Fruit fly (Drosophila melanogaster) whole organism, prepupa: ENCODE results near the gene pins.
A peak's percentile ranks its signal among the peaks of the same experiment; 100 is the strongest.

ENCODE experiments used
- Blimp-1 ChIP-seq: fragments of 200-800 bp; sonication (Bioruptor generic); optimal IDR thresholded peaks from 3 replicates; lab custom pipeline; 2017; ENCODE audit warnings: missing biosample characterization, missing genetic modification characterization, mild to moderate bottlenecking, moderate library complexity, missing genetic modification reagents
- CG10631 ChIP-seq: fragments of 200-800 bp; sonication (Bioruptor generic); optimal IDR thresholded peaks from 2 replicates; lab custom pipeline; 2016; ENCODE audit warnings: missing biosample characterization, missing genetic modification characterization
- CG10669 ChIP-seq: fragments of 200-800 bp; sonication (Bioruptor generic); optimal IDR thresholded peaks from 3 replicates; lab custom pipeline; 2018; ENCODE audit warnings: missing biosample characterization, mild to moderate bottlenecking, missing genetic modification characterization, moderate library complexity
- CG11294 ChIP-seq: fragments of 200-800 bp; sonication (Bioruptor generic); IDR thresholded peaks from 2 replicates; pipeline ENCODE4 v1.3.6; 2022; ENCODE audit warnings: missing biosample characterization, missing genetic modification characterization
- CG11762 ChIP-seq: fragments of 200-800 bp; sonication (Bioruptor generic); optimal IDR thresholded peaks from 3 replicates; lab custom pipeline; 2016; ENCODE audit warnings: missing biosample characterization, missing genetic modification characterization; ENCODE audit not compliant: insufficient read depth
- CG11902 ChIP-seq: fragments of 200-800 bp; sonication (Bioruptor generic); optimal IDR thresholded peaks from 3 replicates; lab custom pipeline; 2016; ENCODE audit warnings: missing biosample characterization, missing genetic modification characterization
- CG1621 ChIP-seq: fragments of 200-800 bp; sonication (Bioruptor generic); optimal IDR thresholded peaks from 3 replicates; lab custom pipeline; 2018; ENCODE audit warnings: missing biosample characterization, mild to moderate bottlenecking, missing genetic modification characterization
- CG3032 ChIP-seq: fragments of 200-800 bp; optimal IDR thresholded peaks from 2 replicates; lab custom pipeline; 2019; ENCODE audit warnings: missing biosample characterization, mild to moderate bottlenecking, missing genetic modification characterization, moderate library complexity
- CG32006 ChIP-seq: fragments of 200-800 bp; sonication (Bioruptor generic); optimal IDR thresholded peaks from 3 replicates; lab custom pipeline; 2017; ENCODE audit warnings: missing biosample characterization, mild to moderate bottlenecking, missing genetic modification characterization
- CG34406 ChIP-seq: fragments of 200-800 bp; sonication (Bioruptor generic); optimal IDR thresholded peaks from 3 replicates; lab custom pipeline; 2016; ENCODE audit warnings: missing biosample characterization, missing genetic modification characterization
- CG3919 ChIP-seq: fragments of 200-800 bp; sonication (Bioruptor generic); optimal IDR thresholded peaks from 3 replicates; lab custom pipeline; 2016; ENCODE audit warnings: missing biosample characterization, missing genetic modification characterization
- CG4318 ChIP-seq: fragments of 200-800 bp; sonication (Bioruptor generic); optimal IDR thresholded peaks from 3 replicates; lab custom pipeline; 2017; ENCODE audit warnings: missing biosample characterization, mild to moderate bottlenecking, missing genetic modification characterization
- CG6163 ChIP-seq: fragments of 200-800 bp; sonication (Bioruptor generic); IDR thresholded peaks from 3 replicates; pipeline ENCODE4 v1.3.6; 2022; ENCODE audit warnings: missing biosample characterization, missing genetic modification characterization
- CG6276 ChIP-seq: fragments of 200-800 bp; sonication (Bioruptor generic); optimal IDR thresholded peaks from 2 replicates; lab custom pipeline; 2017; ENCODE audit warnings: missing biosample characterization, mild to moderate bottlenecking, missing genetic modification characterization
- CG6792 ChIP-seq: fragments of 200-800 bp; sonication (Bioruptor generic); optimal IDR thresholded peaks from 3 replicates; lab custom pipeline; 2016; ENCODE audit warnings: missing biosample characterization, missing genetic modification characterization
- CG6854 ChIP-seq: fragments of 200-800 bp; sonication (Bioruptor generic); optimal IDR thresholded peaks from 2 replicates; lab custom pipeline; 2017; ENCODE audit warnings: missing biosample characterization, mild to moderate bottlenecking, missing genetic modification characterization
- CG7368 ChIP-seq: fragments of 200-800 bp; sonication (Bioruptor generic); optimal IDR thresholded peaks from 3 replicates; lab custom pipeline; 2016; ENCODE audit warnings: missing biosample characterization, missing genetic modification characterization
- CG8319 ChIP-seq: fragments of 200-800 bp; sonication (Bioruptor generic); optimal IDR thresholded peaks from 3 replicates; lab custom pipeline; 2016; ENCODE audit warnings: missing biosample characterization, missing genetic modification characterization
- CG8632 ChIP-seq: fragments of 200-800 bp; sonication (Bioruptor generic); optimal IDR thresholded peaks from 3 replicates; lab custom pipeline; 2016; ENCODE audit warnings: missing biosample characterization, missing genetic modification characterization
- CG9139 ChIP-seq: fragments of 200-800 bp; sonication (Bioruptor generic); optimal IDR thresholded peaks from 3 replicates; lab custom pipeline; 2017; ENCODE audit warnings: missing biosample characterization, mild to moderate bottlenecking, missing genetic modification characterization
- Eip75B ChIP-seq: fragments of 200-800 bp; sonication (Bioruptor generic); optimal IDR thresholded peaks from 3 replicates; lab custom pipeline; 2016; ENCODE audit warnings: missing biosample characterization, missing genetic modification characterization
- Eip93F ChIP-seq: fragments of 200-800 bp; sonication (Bioruptor generic); optimal IDR thresholded peaks from 2 replicates; lab custom pipeline; 2016; ENCODE audit warnings: missing biosample characterization, mild to moderate bottlenecking, missing genetic modification characterization
- Ets21C ChIP-seq: fragments of 200-800 bp; sonication (Bioruptor generic); optimal IDR thresholded peaks from 3 replicates; lab custom pipeline; 2016; ENCODE audit warnings: missing biosample characterization, missing genetic modification characterization
- Ets96B ChIP-seq: fragments of 200-800 bp; optimal IDR thresholded peaks from 2 replicates; lab custom pipeline; 2019; ENCODE audit warnings: missing biosample characterization, mild to moderate bottlenecking, missing genetic modification characterization, moderate library complexity
- Gug ChIP-seq: fragments of 200-800 bp; sonication (Bioruptor generic); IDR thresholded peaks from 2 replicates; pipeline ENCODE4 v1.3.6; 2022; ENCODE audit warnings: missing biosample characterization, missing genetic modification characterization
- Hr38 ChIP-seq: sonication (Bioruptor generic); optimal IDR thresholded peaks from 2 replicates; lab custom pipeline; 2016; ENCODE audit warnings: missing biosample characterization, missing genetic modification characterization
- Hr39 ChIP-seq: fragments of 200-800 bp; sonication (Bioruptor generic); optimal IDR thresholded peaks from 2 replicates; lab custom pipeline; 2016; ENCODE audit warnings: missing biosample characterization, missing genetic modification characterization
- Lpt ChIP-seq: fragments of 200-800 bp; sonication (Bioruptor generic); optimal IDR thresholded peaks from 3 replicates; lab custom pipeline; 2016; ENCODE audit warnings: missing biosample characterization, missing genetic modification characterization
- Met ChIP-seq: fragments of 200-800 bp; sonication (Bioruptor generic); optimal IDR thresholded peaks from 3 replicates; lab custom pipeline; 2016; ENCODE audit warnings: missing biosample characterization, missing genetic modification characterization
- OdsH ChIP-seq: fragments of 200-800 bp; sonication (Bioruptor generic); optimal IDR thresholded peaks from 3 replicates; lab custom pipeline; 2016; ENCODE audit warnings: missing biosample characterization, missing genetic modification characterization
- Smox ChIP-seq: fragments of 200-800 bp; sonication (Bioruptor generic); optimal IDR thresholded peaks from 3 replicates; lab custom pipeline; 2016; ENCODE audit warnings: missing biosample characterization, missing genetic modification characterization
- Sox102F ChIP-seq: fragments of 200-800 bp; sonication (Bioruptor generic); optimal IDR thresholded peaks from 2 replicates; lab custom pipeline; 2016; ENCODE audit warnings: missing biosample characterization, mild to moderate bottlenecking, missing genetic modification characterization
- Sox14 ChIP-seq: fragments of 200-800 bp; sonication (Bioruptor generic); optimal IDR thresholded peaks from 3 replicates; lab custom pipeline; 2016; ENCODE audit warnings: missing biosample characterization, missing genetic modification characterization
- Sox15 ChIP-seq: fragments of 200-800 bp; sonication (Bioruptor generic); optimal IDR thresholded peaks from 3 replicates; lab custom pipeline; 2016; ENCODE audit warnings: missing biosample characterization, missing genetic modification characterization
- achi ChIP-seq: fragments of 200-800 bp; sonication (Bioruptor generic); optimal IDR thresholded peaks from 3 replicates; lab custom pipeline; 2016; ENCODE audit warnings: missing biosample characterization, missing genetic modification characterization
- acj6 ChIP-seq: fragments of 200-800 bp; sonication (Bioruptor generic); optimal IDR thresholded peaks from 3 replicates; lab custom pipeline; 2016; ENCODE audit warnings: missing biosample characterization, missing genetic modification characterization
- cyc ChIP-seq: fragments of 200-800 bp; sonication (Bioruptor generic); optimal IDR thresholded peaks from 3 replicates; lab custom pipeline; 2016; ENCODE audit warnings: missing biosample characterization, missing genetic modification characterization
- dac ChIP-seq: fragments of 200-800 bp; sonication (Bioruptor generic); optimal IDR thresholded peaks from 2 replicates; lab custom pipeline; 2017; ENCODE audit warnings: missing biosample characterization, mild to moderate bottlenecking, missing genetic modification characterization
- dsx ChIP-seq: fragments of 200-800 bp; optimal IDR thresholded peaks from 3 replicates; lab custom pipeline; 2019; ENCODE audit warnings: missing biosample characterization, mild to moderate bottlenecking, missing genetic modification characterization, moderate library complexity; ENCODE audit not compliant: poor library complexity, severe bottlenecking
- eg ChIP-seq: fragments of 200-800 bp; sonication (Bioruptor generic); IDR thresholded peaks from 3 replicates; pipeline ENCODE4 v1.3.6; 2022; ENCODE audit warnings: missing biosample characterization, missing genetic modification characterization
- esn ChIP-seq: fragments of 200-800 bp; sonication (Bioruptor generic); optimal IDR thresholded peaks from 2 replicates; lab custom pipeline; 2016; ENCODE audit warnings: missing biosample characterization, mild to moderate bottlenecking, missing genetic modification characterization, moderate library complexity
- fd59A ChIP-seq: fragments of 200-800 bp; sonication (Bioruptor generic); optimal IDR thresholded peaks from 2 replicates; lab custom pipeline; 2017; ENCODE audit warnings: missing biosample characterization, mild to moderate bottlenecking, missing genetic modification characterization, missing genetic modification reagents
- fd85E ChIP-seq: fragments of 200-800 bp; sonication (Bioruptor generic); optimal IDR thresholded peaks from 3 replicates; lab custom pipeline; 2016; ENCODE audit warnings: missing biosample characterization, missing genetic modification characterization
- fkh ChIP-seq: fragments of 200-800 bp; sonication (Bioruptor generic); optimal IDR thresholded peaks from 3 replicates; lab custom pipeline; 2017; ENCODE audit warnings: missing biosample characterization, mild to moderate bottlenecking, missing genetic modification characterization, moderate library complexity
- net ChIP-seq: fragments of 200-800 bp; sonication (Bioruptor generic); optimal IDR thresholded peaks from 3 replicates; lab custom pipeline; 2016; ENCODE audit warnings: missing biosample characterization, missing genetic modification characterization
- pdm3 ChIP-seq: fragments of 200-800 bp; sonication (Bioruptor generic); optimal IDR thresholded peaks from 3 replicates; lab custom pipeline; 2016; ENCODE audit warnings: missing biosample characterization, missing genetic modification characterization
- salr ChIP-seq, 2 experiments: fragments of 200-800 bp; sonication (Bioruptor generic); optimal IDR thresholded peaks; 3 replicates each; lab custom pipeline; 2016 to 2018; ENCODE audit warnings: missing biosample characterization in 2 of 2, missing genetic modification characterization in 2 of 2, mild to moderate bottlenecking in 1 of 2
- spab ChIP-seq: fragments of 200-800 bp; sonication (Bioruptor generic); optimal IDR thresholded peaks from 2 replicates; lab custom pipeline; 2017; ENCODE audit warnings: missing biosample characterization, mild to moderate bottlenecking, missing genetic modification characterization, missing genetic modification reagents
- ss ChIP-seq, 2 experiments: fragments of 200-800 bp; sonication (Bioruptor generic); optimal IDR thresholded peaks; 2 replicates in 1 of 2; 3 replicates in 1 of 2; lab custom pipeline; 2017 to 2018; ENCODE audit warnings: mild to moderate bottlenecking in 2 of 2, missing biosample characterization in 2 of 2, missing genetic modification characterization in 2 of 2, moderate library complexity in 1 of 2
- svp ChIP-seq: fragments of 200-800 bp; sonication (Bioruptor generic); peaks from one replicate; lab custom pipeline; 2016; ENCODE audit warnings: missing biosample characterization, missing genetic modification characterization
- topi ChIP-seq: fragments of 200-800 bp; sonication (Bioruptor generic); optimal IDR thresholded peaks from 3 replicates; lab custom pipeline; 2016; ENCODE audit warnings: missing biosample characterization, missing genetic modification characterization
- vri ChIP-seq: fragments of 200-800 bp; sonication (Bioruptor generic); optimal IDR thresholded peaks from 3 replicates; lab custom pipeline; 2016; ENCODE audit warnings: missing biosample characterization, mild to moderate bottlenecking, missing genetic modification characterization

Gene pins

DNA sequence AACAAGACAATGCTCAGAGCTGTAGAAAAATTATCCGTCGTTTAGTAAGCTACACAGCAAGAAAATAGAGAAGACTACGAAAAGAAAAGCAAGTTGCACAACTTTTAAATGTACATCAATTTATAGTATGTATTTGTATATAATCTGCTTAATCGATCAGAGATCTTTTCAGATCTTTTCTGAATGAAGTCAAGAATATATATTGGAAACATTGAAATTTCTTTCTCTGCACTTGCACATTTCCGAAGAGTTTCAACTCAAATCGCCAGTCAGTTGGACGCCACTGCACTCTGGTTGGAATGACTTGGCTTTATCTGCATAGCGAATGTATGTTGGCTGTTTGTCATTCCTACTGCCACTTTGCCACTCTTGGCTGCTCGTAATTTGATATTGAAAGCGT lies 28.7 kb upstream of the pins start:
- TF ChIP-seq acj6 (GFP tag; lab: Kevin White, UChicago) (peak; percentile 91), ss (GFP tag; optimal IDR thresholded peaks at IDR 0.05; lab: Kevin White, UChicago) (peak; percentile 47 to 59), CG4318 (GFP tag; lab: Kevin White, UChicago) (peak; percentile 75), CG8632 (GFP tag; lab: Kevin White, UChicago) (peak; percentile 84), dac (GFP tag; lab: Kevin White, UChicago) (peak; percentile 54), Sox14 (GFP tag; lab: Kevin White, UChicago) (peak; percentile 84), Eip75B (GFP tag; lab: Kevin White, UChicago) (peak; percentile 87), CG10669 (GFP tag; lab: Kevin White, UChicago) (peak; percentile 80), Eip93F (GFP tag; lab: Kevin White, UChicago) (no peak), CG32006 (GFP tag; lab: Kevin White, UChicago) (peak; percentile 88), eg (GFP tag; lab: Robert Waterston, UW) (peak; percentile 88), CG3919 (GFP tag; lab: Kevin White, UChicago) (peak; percentile 90), pdm3 (GFP tag; lab: Kevin White, UChicago) (peak; percentile 89), CG6854 (peak; percentile 52), CG6163 (GFP tag; lab: Robert Waterston, UW) (peak; percentile 94), CG8319 (peak; percentile 91), vri (peak; percentile 38), salr (GFP tag; optimal IDR thresholded peaks at IDR 0.05; lab: Kevin White, UChicago) (peak; percentile 29 to 64), Ets21C (GFP tag; lab: Kevin White, UChicago) (peak; percentile 78), Sox15 (peak; percentile 84), topi (GFP tag; lab: Kevin White, UChicago) (peak; percentile 89), Hr39 (GFP tag; lab: Kevin White, UChicago) (peak; percentile 84), Blimp-1 (peak; percentile 57), net (GFP tag; lab: Kevin White, UChicago) (peak; percentile 82), Smox (GFP tag; lab: Kevin White, UChicago) (peak; percentile 83), Ets96B (tag; lab: Kevin White, UChicago) (peak; percentile 75), CG34406 (GFP tag; lab: Kevin White, UChicago) (peak; percentile 89), CG6792 (GFP tag; lab: Kevin White, UChicago) (peak; percentile 89), CG10631 (GFP tag; lab: Kevin White, UChicago) (peak; percentile 78), Hr38 (no peak), spab (GFP tag; lab: Kevin White, UChicago) (peak; percentile 52), Lpt (peak; percentile 75), OdsH (peak; percentile 88), Gug (GFP tag; lab: Robert Waterston, UW) (peak; percentile 81), fd59A (GFP tag; lab: Kevin White, UChicago) (peak; percentile 62), CG11762 (GFP tag; lab: Kevin White, UChicago) (peak; percentile 86), cyc (GFP tag; lab: Kevin White, UChicago) (peak; percentile 87), CG11294 (GFP tag; lab: Robert Waterston, UW) (peak; percentile 69; the same call in 1 of the 2 replicates), fd85E (GFP tag; lab: Kevin White, UChicago) (peak; percentile 67), dsx (GFP tag; lab: Kevin White, UChicago) (no peak), CG6276 (GFP tag; lab: Kevin White, UChicago) (no peak), CG7368 (GFP tag; lab: Kevin White, UChicago) (peak; percentile 84), CG3032 (tag; lab: Kevin White, UChicago) (peak; percentile 65), esn (peak; percentile 91), fkh (GFP tag; lab: Kevin White, UChicago) (no peak), Met (GFP tag; lab: Kevin White, UChicago) (peak; percentile 90), Sox102F (GFP tag; lab: Kevin White, UChicago) (peak; percentile 85), achi (GFP tag; lab: Kevin White, UChicago) (peak; percentile 85), svp (peak; percentile 94), CG9139 (GFP tag; lab: Kevin White, UChicago) (no peak), CG1621 (tag; lab: Kevin White, UChicago) (no peak), CG11902 (GFP tag; lab: Kevin White, UChicago) (peak; percentile 87)
